Worm (Caenorhabditis elegans) whole organism, L3 larva: ENCODE results near the gene arrd-25.
A peak's percentile ranks its signal among the peaks of the same experiment; 100 is the strongest.

Experiments used
- aly-2 ChIP-seq: fragments of 150-350 bp; optimal IDR thresholded peaks from 2 replicates; lab custom pipeline; 2014; ENCODE audit warnings: missing biosample characterization, missing genetic modification characterization
- ceh-16 ChIP-seq: sonication (generic microtip); optimal IDR thresholded peaks from 2 replicates; lab custom pipeline; 2017; ENCODE audit warnings: missing biosample characterization, missing genetic modification characterization
- ceh-28 ChIP-seq: fragments of 150-350 bp; optimal IDR thresholded peaks from 2 replicates; lab custom pipeline; 2014; ENCODE audit warnings: missing biosample characterization, missing genetic modification reagents, missing genetic modification characterization
- ceh-82 ChIP-seq: fragments of 150-350 bp; optimal IDR thresholded peaks from 2 replicates; lab custom pipeline; 2014; ENCODE audit warnings: missing biosample characterization, missing genetic modification characterization
- ceh-9 ChIP-seq: sonication (generic microtip); optimal IDR thresholded peaks from 2 replicates; lab custom pipeline; 2018; ENCODE audit warnings: missing biosample characterization, missing genetic modification characterization
- elt-1 ChIP-seq: fragments of 150-350 bp; optimal IDR thresholded peaks from 2 replicates; lab custom pipeline; 2014; ENCODE audit warnings: missing biosample characterization, missing genetic modification characterization
- elt-2 ChIP-seq: sonication (generic microtip); optimal IDR thresholded peaks from 2 replicates; lab custom pipeline; 2016; ENCODE audit warnings: missing genetic modification reagents, mild to moderate bottlenecking, missing genetic modification characterization, missing compliant biosample characterization
- elt-3 ChIP-seq, 3 experiments: fragments of 150-350 bp in 1 of 3; sonication (generic microtip) in 2 of 3; optimal IDR thresholded peaks; 2 replicates in 2 of 3; 4 replicates in 1 of 3; lab custom pipeline; 2014 to 2017; ENCODE audit warnings: missing biosample characterization in 3 of 3, missing genetic modification characterization in 3 of 3
- eor-1 ChIP-seq, 2 experiments: fragments of 150-350 bp; optimal IDR thresholded peaks; 2 replicates each; lab custom pipeline; 2014 to 2018; ENCODE audit warnings: missing biosample characterization in 2 of 2, missing genetic modification characterization in 2 of 2
- fkh-2 ChIP-seq: fragments of 150-350 bp; optimal IDR thresholded peaks from 2 replicates; lab custom pipeline; 2014; ENCODE audit warnings: missing biosample characterization, missing genetic modification reagents, missing genetic modification characterization
- fos-1 ChIP-seq: fragments of 150-350 bp; optimal IDR thresholded peaks from 2 replicates; lab custom pipeline; 2014; ENCODE audit warnings: missing biosample characterization, missing genetic modification characterization
- jun-1 ChIP-seq: fragments of 150-350 bp; optimal IDR thresholded peaks from 2 replicates; lab custom pipeline; 2014; ENCODE audit warnings: missing biosample characterization, missing genetic modification reagents, missing genetic modification characterization
- lin-39 ChIP-seq: fragments of 150-350 bp; optimal IDR thresholded peaks from 2 replicates; lab custom pipeline; 2018; ENCODE audit warnings: missing biosample characterization, missing genetic modification reagents, missing genetic modification characterization
- lsy-12 ChIP-seq: sonication (generic microtip); optimal IDR thresholded peaks from 2 replicates; lab custom pipeline; 2016; ENCODE audit warnings: mild to moderate bottlenecking, missing genetic modification characterization, missing compliant biosample characterization
- mdl-1 ChIP-seq: fragments of 150-350 bp; optimal IDR thresholded peaks from 2 replicates; lab custom pipeline; 2014; ENCODE audit warnings: missing biosample characterization, missing genetic modification characterization
- nfya-1 ChIP-seq: sonication (generic microtip); optimal IDR thresholded peaks from 2 replicates; lab custom pipeline; 2017; ENCODE audit warnings: missing genetic modification characterization, mild to moderate bottlenecking, missing compliant biosample characterization, antibody characterized with exemption, moderate library complexity; ENCODE audit not compliant: insufficient read depth
- nhr-11 ChIP-seq: fragments of 150-350 bp; optimal IDR thresholded peaks from 2 replicates; lab custom pipeline; 2014; ENCODE audit warnings: missing biosample characterization, missing genetic modification characterization
- nhr-23 ChIP-seq: fragments of 150-350 bp; optimal IDR thresholded peaks from 2 replicates; lab custom pipeline; 2014; ENCODE audit warnings: missing biosample characterization, missing genetic modification reagents, missing genetic modification characterization
- nhr-237 ChIP-seq: fragments of 150-350 bp; optimal IDR thresholded peaks from 2 replicates; lab custom pipeline; 2014; ENCODE audit warnings: missing biosample characterization, missing genetic modification characterization
- nhr-25 ChIP-seq: sonication (generic microtip); optimal IDR thresholded peaks from 2 replicates; lab custom pipeline; 2017; ENCODE audit warnings: missing biosample characterization, missing genetic modification characterization
- nhr-43 ChIP-seq: sonication (generic microtip); optimal IDR thresholded peaks from 2 replicates; lab custom pipeline; 2016; ENCODE audit warnings: mild to moderate bottlenecking, missing genetic modification characterization, missing compliant biosample characterization; ENCODE audit not compliant: poor library complexity, severe bottlenecking
- nhr-67 ChIP-seq: fragments of 150-350 bp; optimal IDR thresholded peaks from 2 replicates; lab custom pipeline; 2014; ENCODE audit warnings: missing biosample characterization, missing genetic modification characterization
- nhr-76 ChIP-seq: fragments of 150-350 bp; sonication (generic microtip); optimal IDR thresholded peaks from 5 replicates; lab custom pipeline; 2014; ENCODE audit warnings: missing biosample characterization, missing genetic modification characterization
- pha-4 ChIP-seq: fragments of 150-350 bp; optimal IDR thresholded peaks from 2 replicates; lab custom pipeline; 2014; ENCODE audit warnings: missing biosample characterization, missing genetic modification reagents, missing genetic modification characterization
- pqm-1 ChIP-seq: fragments of 150-350 bp; optimal IDR thresholded peaks from 2 replicates; lab custom pipeline; 2017; ENCODE audit warnings: missing biosample characterization, missing genetic modification characterization, inconsistent platforms
- sea-2 ChIP-seq: fragments of 150-350 bp; sonication (generic microtip); optimal IDR thresholded peaks from 4 replicates; lab custom pipeline; 2014; ENCODE audit warnings: missing biosample characterization, missing genetic modification reagents, missing genetic modification characterization
- skn-1 ChIP-seq: fragments of 150-350 bp; optimal IDR thresholded peaks from 2 replicates; lab custom pipeline; 2014; ENCODE audit warnings: missing biosample characterization, missing genetic modification characterization
- tbx-2 ChIP-seq: sonication (generic microtip); optimal IDR thresholded peaks from 2 replicates; lab custom pipeline; 2016; ENCODE audit warnings: mild to moderate bottlenecking, missing genetic modification characterization, missing compliant biosample characterization
- unc-39 ChIP-seq: sonication (generic microtip); optimal IDR thresholded peaks from 4 replicates; lab custom pipeline; 2017; ENCODE audit warnings: missing biosample characterization, missing genetic modification characterization
- zag-1 ChIP-seq: fragments of 150-350 bp; optimal IDR thresholded peaks from 2 replicates; lab custom pipeline; 2014; ENCODE audit warnings: missing biosample characterization, missing genetic modification characterization
- ztf-11 ChIP-seq: fragments of 150-350 bp; optimal IDR thresholded peaks from 2 replicates; lab custom pipeline; 2014; ENCODE audit warnings: missing biosample characterization, missing genetic modification characterization

arrd-25 gene

DNA sequence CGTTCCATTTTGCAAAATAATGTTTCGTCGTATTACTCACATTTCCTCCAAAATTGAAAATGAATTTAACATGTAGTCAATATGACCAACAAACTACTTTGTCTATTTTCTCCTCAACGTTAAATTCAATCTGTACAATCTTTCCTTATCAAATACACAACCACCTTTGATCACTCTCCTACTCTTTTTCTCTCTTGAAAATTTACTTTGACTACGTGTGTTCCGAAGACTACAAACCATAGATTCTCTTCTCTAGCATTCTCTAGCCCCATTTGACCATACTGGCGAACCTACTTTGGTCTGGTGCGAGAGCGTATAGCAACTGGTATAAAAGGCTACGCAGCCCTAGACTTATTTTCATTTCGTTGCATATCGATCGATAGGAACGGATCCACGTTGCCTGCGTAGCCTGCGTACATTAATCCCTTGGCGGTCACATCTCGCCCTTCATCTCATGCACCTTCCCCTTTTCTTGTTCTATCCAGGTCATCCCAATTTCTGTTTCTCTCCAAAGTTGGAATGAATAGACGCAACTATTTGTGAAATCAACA is 33.3 kb upstream of the arrd-25 start:
- TF ChIP-seq nhr-11 (tag; lab: Kevin White, UChicago) (no peak), sea-2 (no peak), aly-2 (no peak), pqm-1 (tag; lab: Kevin White, UChicago) (peak; percentile 85), ceh-82 (tag; lab: Kevin White, UChicago) (no peak), nhr-23 (tag; lab: Kevin White, UChicago) (peak; percentile 66), skn-1 (tag; lab: Kevin White, UChicago) (no peak), nhr-67 (no peak), ceh-28 (tag; lab: Kevin White, UChicago) (peak; percentile 72), nhr-25 (no peak), ceh-16 (tag; lab: Kevin White, UChicago) (no peak), elt-2 (peak; percentile 69), pha-4 (tag; lab: Kevin White, UChicago) (peak; percentile 21)
- TF ChIP-seq, all 47 proteins: peak for 5

DNA sequence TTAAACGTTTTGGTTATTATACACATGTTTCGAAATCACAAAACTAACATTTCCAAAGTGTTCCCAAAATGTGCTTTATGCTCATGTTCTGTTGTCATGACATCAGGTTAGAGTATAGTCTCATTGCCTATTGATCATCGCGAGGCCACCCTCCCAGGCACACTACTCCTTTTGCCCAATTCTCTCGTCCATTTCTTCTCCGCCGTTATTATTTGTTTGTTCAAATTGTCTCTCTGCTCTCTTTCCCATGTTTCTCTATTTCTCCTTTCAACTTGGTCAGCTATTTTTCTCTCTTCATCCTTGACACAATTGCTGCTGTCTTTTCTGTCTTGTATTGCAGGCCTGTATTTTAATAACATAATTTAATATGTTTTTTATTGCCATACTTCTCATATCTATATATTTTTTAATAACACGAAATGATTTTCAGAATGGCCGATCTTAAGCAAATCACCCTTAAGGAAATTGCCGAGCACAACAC is 32.1 kb upstream of the arrd-25 start, which contains the start of gene cytb-5.1:
TSS of gene cytb-5.1 (plus strand) at position 431 of the 481 bp plus-strand sequence.
- TF ChIP-seq jun-1 (tag; lab: Kevin White, UChicago) (peak; percentile 24), lsy-12 (no peak), unc-39 (tag; lab: Kevin White, UChicago) (no peak), pqm-1 (tag; lab: Kevin White, UChicago) (peak; percentile 71), elt-2 (peak; percentile 78), nhr-23 (tag; lab: Kevin White, UChicago) (peak; percentile 58), pha-4 (tag; lab: Kevin White, UChicago) (peak; percentile 87), nfya-1 (tag; lab: Kevin White, UChicago) (peak; percentile 41)
- TF ChIP-seq, all 47 proteins: peak for 6

DNA sequence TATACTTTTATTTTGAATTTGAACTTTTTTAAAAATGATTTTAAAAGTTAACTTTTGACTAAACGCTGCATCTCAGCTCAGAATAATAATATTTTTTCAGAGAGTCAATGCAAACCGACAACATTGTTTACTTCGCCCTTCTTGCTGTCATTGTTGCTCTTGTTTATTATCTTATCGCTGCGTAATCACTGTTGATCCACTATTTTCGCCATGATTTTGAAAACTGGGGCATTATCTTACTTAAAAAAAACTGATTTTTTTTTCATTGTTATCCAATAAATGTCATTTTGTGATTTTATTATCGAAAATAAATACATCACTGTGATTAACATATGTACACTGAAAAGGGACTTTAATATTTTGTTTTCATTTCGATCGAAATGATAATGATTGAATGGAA is 30.9 kb upstream of the arrd-25 start:
- no peak for TF ChIP-seq nhr-76 (tag; lab: Kevin White, UChicago)
- TF ChIP-seq unc-39 (tag; lab: Kevin White, UChicago) = no peak
- TF ChIP-seq tbx-2 (tag; lab: Kevin White, UChicago) = no peak
- no peak for TF ChIP-seq fkh-2
- TF ChIP-seq aly-2 = no peak
- TF ChIP-seq elt-3 (tag; optimal IDR thresholded peaks at IDR 0.05; lab: Kevin White, UChicago) = no peak
- no peak for TF ChIP-seq nhr-67
- TF ChIP-seq ceh-28 (tag; lab: Kevin White, UChicago) = no peak
- TF ChIP-seq nhr-237 (tag; lab: Kevin White, UChicago) = no peak
- no peak for TF ChIP-seq ztf-11 (tag; lab: Kevin White, UChicago)
- no peak for TF ChIP-seq skn-1 (tag; lab: Kevin White, UChicago)

DNA sequence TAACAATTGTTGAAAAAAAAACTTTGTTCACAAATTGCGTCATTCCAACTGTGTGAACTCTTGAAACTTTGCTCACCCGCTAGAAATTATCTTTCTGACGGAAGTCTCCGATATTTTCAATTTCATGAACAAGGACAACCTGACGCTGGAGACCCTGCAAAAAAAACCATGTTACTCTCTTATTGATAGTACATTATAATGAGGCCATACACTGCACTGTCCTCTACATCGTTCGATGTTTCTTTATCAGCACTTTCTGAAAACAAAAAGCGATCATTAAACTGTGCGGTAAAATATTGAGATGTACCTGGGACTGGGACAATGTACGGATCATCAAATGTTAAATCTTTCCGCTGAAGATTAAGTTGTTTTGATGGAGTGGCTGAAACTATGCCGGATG is 30.1 kb upstream of the arrd-25 start:
- TF ChIP-seq pqm-1 (tag; lab: Kevin White, UChicago) = peak; percentile 60
- no peak for TF ChIP-seq skn-1 (tag; lab: Kevin White, UChicago)
- TF ChIP-seq lsy-12 = no peak
- TF ChIP-seq zag-1 (tag; lab: Kevin White, UChicago) = no peak
- peak; percentile 48 for TF ChIP-seq elt-2
- TF ChIP-seq mdl-1 (tag; lab: Kevin White, UChicago) = no peak

DNA sequence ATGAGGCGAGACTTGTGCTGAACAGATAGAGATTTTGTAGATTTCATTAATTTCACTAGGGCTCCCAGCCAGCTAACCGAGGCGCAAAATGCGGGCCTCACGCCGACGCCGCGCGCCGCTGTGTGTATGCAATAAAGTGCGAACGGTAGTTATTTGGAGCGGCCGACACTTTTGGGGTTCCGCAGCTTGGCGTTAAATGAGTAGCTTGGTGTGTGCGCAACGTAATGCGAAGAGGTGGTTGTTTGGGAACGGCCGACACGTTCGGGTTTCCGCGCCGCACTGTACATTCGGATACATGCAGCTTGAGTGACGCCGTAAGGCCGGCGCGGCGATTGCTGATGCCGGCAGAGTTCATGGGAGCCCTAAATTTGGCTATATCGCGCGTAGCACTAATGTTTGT is 25.5 kb upstream of the arrd-25 start:
- TF ChIP-seq jun-1 (tag; lab: Kevin White, UChicago) = no peak
- TF ChIP-seq ceh-16 (tag; lab: Kevin White, UChicago) = no peak
- no peak for TF ChIP-seq lin-39
- no peak for TF ChIP-seq nhr-25
- TF ChIP-seq fos-1 (tag; lab: Kevin White, UChicago) = no peak
- no peak for TF ChIP-seq ceh-9 (tag; lab: Kevin White, UChicago)
- no peak for TF ChIP-seq elt-1
- no peak for TF ChIP-seq lsy-12

DNA sequence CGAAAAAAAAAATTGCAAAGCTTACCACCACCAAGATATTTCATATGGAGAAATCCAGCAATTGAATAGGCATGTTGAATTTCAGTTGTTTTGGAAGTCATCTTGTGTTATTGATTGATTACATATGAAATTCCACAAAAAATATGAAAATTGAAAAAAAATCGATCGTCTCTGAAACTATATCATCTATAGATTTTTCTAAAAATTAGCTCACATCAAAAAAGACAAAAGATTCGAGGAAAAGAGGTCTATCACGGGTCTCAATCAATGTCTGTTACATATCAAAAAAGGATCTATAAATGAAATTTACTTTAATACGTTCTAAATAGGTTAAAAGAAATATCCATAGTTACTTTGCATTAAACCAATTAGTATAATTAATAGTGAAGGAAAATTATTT is 21.2 kb upstream of the arrd-25 start, which contains the start of gene tbc-19:
TSS of gene tbc-19 (minus strand) at position 101 of the 400 bp plus-strand sequence.
- TF ChIP-seq nhr-237 (tag; lab: Kevin White, UChicago) (no peak), elt-1 (no peak), eor-1 (tag; optimal IDR thresholded peaks at IDR 0.05; lab: Kevin White, UChicago) (no peak), nhr-76 (tag; lab: Kevin White, UChicago) (no peak), nhr-43 (tag; lab: Kevin White, UChicago) (no peak), tbx-2 (tag; lab: Kevin White, UChicago) (no peak), skn-1 (tag; lab: Kevin White, UChicago) (no peak)
